Worm (Caenorhabditis elegans): Measurements from ENCODE around the gene W09D10.4.

Gene W09D10.4

DNA sequence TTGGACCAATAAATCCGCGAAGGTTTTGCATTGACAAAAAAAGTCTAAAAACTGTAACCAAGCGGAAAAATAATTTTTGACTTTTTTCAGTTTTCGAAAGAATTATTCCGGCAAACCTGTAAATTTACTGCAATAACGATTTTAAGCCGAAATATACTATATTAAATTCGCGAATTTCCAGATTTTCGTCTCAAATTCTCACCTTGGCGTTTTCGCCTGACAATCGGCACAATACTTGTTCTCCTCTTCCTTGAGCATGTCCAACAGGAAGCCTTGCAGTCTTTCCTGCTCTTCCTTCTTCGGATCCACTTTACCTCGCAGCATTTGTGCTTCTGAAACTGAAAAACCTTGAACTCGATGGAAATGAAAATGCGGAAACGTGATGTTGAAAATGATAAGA lies 23.5 kb upstream of the W09D10.4 start, which contains the start of gene smap-1:
smap-1 (minus strand) TSS at position 338 of the 400 bp plus-strand sequence.
- no peak for TF ChIP-seq pha-4 (tag; optimal IDR thresholded peaks at IDR 0.05)
- no peak for TF ChIP-seq ceh-22 (tag; optimal IDR thresholded peaks at IDR 0.05)
- no peak for TF ChIP-seq C38D4.7 (GFP tag; optimal IDR thresholded peaks at IDR 0.05)
- no peak for TF ChIP-seq gmeb-2 (tag; optimal IDR thresholded peaks at IDR 0.05)
- TF ChIP-seq unc-42 (tag; optimal IDR thresholded peaks at IDR 0.05), result no peak
- no peak for TF ChIP-seq F13H6.1 (tag; optimal IDR thresholded peaks at IDR 0.05)
- TF ChIP-seq ceh-30 (tag; optimal IDR thresholded peaks at IDR 0.05), result no peak
- TF ChIP-seq ttx-3 (tag; optimal IDR thresholded peaks at IDR 0.05), result no peak
- TF ChIP-seq fkh-10 (GFP tag; optimal IDR thresholded peaks at IDR 0.05), result no peak
- no peak for TF ChIP-seq eyg-1 (tag; optimal IDR thresholded peaks at IDR 0.05)
- no peak for TF ChIP-seq tbx-2 (tag; optimal IDR thresholded peaks at IDR 0.05)
- no peak for TF ChIP-seq fkh-6 (tag; optimal IDR thresholded peaks at IDR 0.05)
- TF ChIP-seq fax-1 (tag; optimal IDR thresholded peaks at IDR 0.05), result no peak
- no peak for TF ChIP-seq elt-2 (tag; optimal IDR thresholded peaks at IDR 0.05)
- no peak for TF ChIP-seq ceh-48 (tag; optimal IDR thresholded peaks at IDR 0.05)
- TF ChIP-seq ceh-31 (tag; optimal IDR thresholded peaks at IDR 0.05), result no peak
- TF ChIP-seq elt-4 (tag; optimal IDR thresholded peaks at IDR 0.05), result no peak

- TF ChIP-seq sox-4 (tag; optimal IDR thresholded peaks at IDR 0.05) (no peak), elt-4 (tag; optimal IDR thresholded peaks at IDR 0.05) (no peak), ets-4 (tag; optimal IDR thresholded peaks at IDR 0.05) (no peak), sdc-2 (tag; optimal IDR thresholded peaks at IDR 0.05) (no peak), syd-9 (tag; optimal IDR thresholded peaks at IDR 0.05) (no peak), gmeb-2 (tag; optimal IDR thresholded peaks at IDR 0.05) (no peak), pax-1 (tag; optimal IDR thresholded peaks at IDR 0.05) (no peak), K02D7.2 (tag; optimal IDR thresholded peaks at IDR 0.05) (no peak), sox-2 (GFP tag; IDR thresholded peaks at IDR 0.05) (no peak), ama-1 (optimal IDR thresholded peaks at IDR 0.05) (no peak), fax-1 (tag; optimal IDR thresholded peaks at IDR 0.05) (no peak), fkh-10 (GFP tag; optimal IDR thresholded peaks at IDR 0.05) (no peak), pag-3 (tag; optimal IDR thresholded peaks at IDR 0.05; ENCODE audit: borderline replicate concordance) (no peak), unc-86 (tag; optimal IDR thresholded peaks at IDR 0.05) (no peak)
Measured at ce11 chrIII:10738081-10738480, 22.1 kb upstream of the W09D10.4 start.

ce11 chrIII:10736322-10736985 lies 20.5 kb upstream of the W09D10.4 start:
- no peak for TF ChIP-seq ceh-31 (tag; optimal IDR thresholded peaks at IDR 0.05)
- TF ChIP-seq Y22D7AL.16 (tag; optimal IDR thresholded peaks at IDR 0.05), result no peak
- no peak for TF ChIP-seq pag-3 (tag; optimal IDR thresholded peaks at IDR 0.05; ENCODE audit: borderline replicate concordance)
- TF ChIP-seq elt-2 (tag; optimal IDR thresholded peaks at IDR 0.05), result no peak
- TF ChIP-seq mec-3 (tag; optimal IDR thresholded peaks at IDR 0.05; ENCODE audit: borderline replicate concordance), result no peak
- TF ChIP-seq K09A11.1 (tag; optimal IDR thresholded peaks at IDR 0.05; ENCODE audit: insufficient read depth), result no peak
- no peak for TF ChIP-seq sdc-2 (tag; optimal IDR thresholded peaks at IDR 0.05)
- TF ChIP-seq tbx-2 (tag; optimal IDR thresholded peaks at IDR 0.05), result no peak
- TF ChIP-seq T23F11.4 (GFP tag; optimal IDR thresholded peaks at IDR 0.05), result no peak
- TF ChIP-seq unc-3 (GFP tag; conservative IDR thresholded peaks at IDR 0.05), result no peak
- TF ChIP-seq unc-3 (tag; optimal IDR thresholded peaks at IDR 0.05), result no peak
- no peak for TF ChIP-seq unc-55 (GFP tag; optimal IDR thresholded peaks at IDR 0.05)
- TF ChIP-seq ama-1 (optimal IDR thresholded peaks at IDR 0.05), result no peak

ce11 chrIII:10734511-10735233 lies 18.7 kb upstream of the W09D10.4 start:
- TF ChIP-seq sdc-2 (tag; optimal IDR thresholded peaks at IDR 0.05) (no peak), mec-3 (tag; optimal IDR thresholded peaks at IDR 0.05; ENCODE audit: borderline replicate concordance) (no peak), T23F11.4 (GFP tag; optimal IDR thresholded peaks at IDR 0.05) (no peak), lim-6 (tag; optimal IDR thresholded peaks at IDR 0.05) (no peak), ceh-18 (tag; optimal IDR thresholded peaks at IDR 0.05) (no peak), nfya-1 (tag; optimal IDR thresholded peaks at IDR 0.05) (peak; percentile 93), fax-1 (tag; optimal IDR thresholded peaks at IDR 0.05) (no peak), gmeb-2 (tag; optimal IDR thresholded peaks at IDR 0.05) (no peak)
